Fruit fly (Drosophila melanogaster): ENCODE measurements around the gene Lectin-galC1.

Lectin-galC1 gene

dm6 chr2L:19416602-19417497 lies at the start of gene Lectin-galC1 (continued):
- TF ChIP-seq unc-4 (GFP tag; IDR thresholded peaks at IDR 0.05; ENCODE audit: partially characterized antibody) (no peak), chinmo (GFP tag; IDR thresholded peaks at IDR 0.05; ENCODE audit: partially characterized antibody) (0 out of 4 replicates have a peak, but pooled peaks have one; percentile 47), Ada2b (GFP tag; IDR thresholded peaks at IDR 0.05) (peak; percentile 85), C15 (GFP tag; IDR thresholded peaks at IDR 0.05) (peak; percentile 36; the same call in 1 of the 3 replicates), pros (GFP tag; optimal IDR thresholded peaks at IDR 0.05) (no peak), CG33557 (GFP tag; optimal IDR thresholded peaks at IDR 0.05) (peak; percentile 72), Blimp-1 (GFP tag; optimal IDR thresholded peaks at IDR 0.05) (peak; percentile 87), Max (GFP tag; optimal IDR thresholded peaks at IDR 0.05) (peak; percentile 80), CG10267 (tag; optimal IDR thresholded peaks at IDR 0.05) (peak; percentile 80), Opbp (GFP tag; IDR thresholded peaks at IDR 0.05; ENCODE audit: partially characterized antibody) (no peak), Lpt (GFP tag; optimal IDR thresholded peaks at IDR 0.05) (no peak), CG12744 (GFP tag; optimal IDR thresholded peaks at IDR 0.05) (peak; percentile 79), CG18599 (GFP tag; optimal IDR thresholded peaks at IDR 0.05) (peak; percentile 77), bcd (GFP tag; optimal IDR thresholded peaks at IDR 0.05) (peak; percentile 81), Hr51 (GFP tag; optimal IDR thresholded peaks at IDR 0.05) (peak; percentile 71 to 91), dpn (GFP tag; optimal IDR thresholded peaks at IDR 0.05) (peak; percentile 82 to 92), CG4854 (GFP tag; optimal IDR thresholded peaks at IDR 0.05) (peak; percentile 80), kay (GFP tag; optimal IDR thresholded peaks at IDR 0.05) (peak; percentile 82), gro (GFP tag; optimal IDR thresholded peaks at IDR 0.05) (peak; percentile 41), CG3995 (GFP tag; optimal IDR thresholded peaks at IDR 0.05) (peak; percentile 0), CG8478 (optimal IDR thresholded peaks at IDR 0.05) (no peak), her (GFP tag; optimal IDR thresholded peaks at IDR 0.05) (peak; percentile 88), ap (GFP tag; IDR thresholded peaks at IDR 0.05) (peak; percentile 78), CG5180 (GFP tag; optimal IDR thresholded peaks at IDR 0.05) (peak; percentile 76), Doc2 (GFP tag; IDR thresholded peaks at IDR 0.05) (no peak), gce (GFP tag; IDR thresholded peaks at IDR 0.05) (peak; percentile 72; the same call in 2 of the 3 replicates), CG14441 (GFP tag; IDR thresholded peaks at IDR 0.05) (peak; percentile 83), Doc3 (GFP tag; IDR thresholded peaks at IDR 0.05; ENCODE audit: partially characterized antibody) (no peak), vfl (GFP tag; optimal IDR thresholded peaks at IDR 0.05) (peak; percentile 50), CG12391 (tag; optimal IDR thresholded peaks at IDR 0.05) (peak; percentile 89), lmd (GFP tag; IDR thresholded peaks at IDR 0.05) (no peak; the same call in 1 of the 2 replicates), ara (GFP tag; IDR thresholded peaks at IDR 0.05) (peak; percentile 89), NC2α (GFP tag; optimal IDR thresholded peaks at IDR 0.05) (peak; percentile 85), CG11247 (GFP tag; IDR thresholded peaks at IDR 0.05) (peak; percentile 70; the same call in 1 of the 2 replicates), CG5245 (GFP tag; optimal IDR thresholded peaks at IDR 0.05) (peak; percentile 90), CG12236 (GFP tag; optimal IDR thresholded peaks at IDR 0.05) (peak; percentile 86), sens (GFP tag) (peak; percentile 99), lola (GFP tag; optimal IDR thresholded peaks at IDR 0.05) (peak in 1 of 3 experiments; percentile 83), dmrt99B (tag; optimal IDR thresholded peaks at IDR 0.05) (peak; percentile 91), croc (GFP tag; conservative IDR thresholded peaks at IDR 0.05) (peak; percentile 78), CG9437 (GFP tag; optimal IDR thresholded peaks at IDR 0.05) (peak; percentile 64), CG1602 (GFP tag; optimal IDR thresholded peaks at IDR 0.05) (peak; percentile 89), CG6813 (GFP tag; optimal IDR thresholded peaks at IDR 0.05) (peak; percentile 85), unpg (GFP tag; optimal IDR thresholded peaks at IDR 0.05) (peak; percentile 93), CG12071 (GFP tag; optimal IDR thresholded peaks at IDR 0.05) (peak; percentile 89), CG2889 (GFP tag; IDR thresholded peaks at IDR 0.05) (peak; percentile 70; the same call in 2 of the 3 replicates), pan (optimal IDR thresholded peaks at IDR 0.05) (no peak), pan (GFP tag; optimal IDR thresholded peaks at IDR 0.05 in 1 of 2, IDR thresholded peaks at IDR 0.05 in 1 of 2) (peak in 1 of 2 experiments; percentile 88)

Data from whole organism, embryonic.